Worm (Caenorhabditis elegans) whole organism, mixed stage, embryonic: ENCODE measurements around the gene bir-1.

Experiments used
- drap-1 ChIP-seq: fragments of 200-800 bp; sonication (Bioruptor generic); optimal IDR thresholded peaks from 3 replicates; lab custom pipeline; 2018; ENCODE audit warnings: mild to moderate bottlenecking, missing genetic modification characterization, missing compliant biosample characterization
- flh-1 ChIP-seq: fragments of 200-800 bp; sonication (Bioruptor generic); optimal IDR thresholded peaks from 2 replicates; lab custom pipeline; 2018; ENCODE audit warnings: mild to moderate bottlenecking, missing genetic modification characterization, moderate library complexity, missing compliant biosample characterization
- lin-13 ChIP-seq: fragments of 150-350 bp; optimal IDR thresholded peaks from 2 replicates; lab custom pipeline; 2014; ENCODE audit warnings: missing biosample characterization, missing genetic modification characterization
- lin-32 ChIP-seq: fragments of 200-800 bp; sonication (Bioruptor generic); optimal IDR thresholded peaks from 2 replicates; lab custom pipeline; 2018; ENCODE audit warnings: mild to moderate bottlenecking, missing genetic modification characterization, missing compliant biosample characterization
- lsy-2 ChIP-seq: fragments of 150-350 bp; optimal IDR thresholded peaks from 2 replicates; lab custom pipeline; 2014; ENCODE audit warnings: missing biosample characterization, missing genetic modification characterization
- nhr-12 ChIP-seq: fragments of 150-350 bp; optimal IDR thresholded peaks from 2 replicates; lab custom pipeline; 2014; ENCODE audit warnings: missing biosample characterization, missing genetic modification characterization
- nhr-2 ChIP-seq: fragments of 150-350 bp; optimal IDR thresholded peaks from 2 replicates; lab custom pipeline; 2014; ENCODE audit warnings: missing biosample characterization, missing genetic modification characterization
- nhr-28 ChIP-seq: fragments of 150-350 bp; optimal IDR thresholded peaks from 2 replicates; lab custom pipeline; 2014; ENCODE audit warnings: missing biosample characterization, missing genetic modification characterization
- nhr-76 ChIP-seq: sonication (generic microtip); optimal IDR thresholded peaks from 2 replicates; lab custom pipeline; 2017; ENCODE audit warnings: missing biosample characterization, missing genetic modification characterization
- pha-4 ChIP-seq: fragments of 150-350 bp; optimal IDR thresholded peaks from 2 replicates; lab custom pipeline; 2018; ENCODE audit warnings: missing biosample characterization, missing genetic modification reagents, missing genetic modification characterization
- sptf-1 ChIP-seq: sonication (generic microtip); optimal IDR thresholded peaks from 2 replicates; lab custom pipeline; 2017; ENCODE audit warnings: mild to moderate bottlenecking, missing genetic modification characterization, moderate library complexity, missing compliant biosample characterization
- unc-39 ChIP-seq: fragments of 150-350 bp; optimal IDR thresholded peaks from 2 replicates; lab custom pipeline; 2014; ENCODE audit warnings: missing biosample characterization, missing genetic modification characterization
- unc-62 ChIP-seq: fragments of 150-350 bp; optimal IDR thresholded peaks from 2 replicates; lab custom pipeline; 2014; ENCODE audit warnings: missing biosample characterization, missing genetic modification reagents, missing genetic modification characterization

ce11 chrV:11606424-11606823 is 37.9 kb upstream of the bir-1 start, which contains the start of gene idpp-16:
- TF ChIP-seq flh-1 (no peak), lsy-2 (tag; lab: Kevin White, UChicago) (no peak), lin-32 (no peak), nhr-28 (tag; lab: Kevin White, UChicago) (no peak), unc-39 (tag; lab: Kevin White, UChicago) (no peak), drap-1 (GFP tag; lab: Kevin White, UChicago) (no peak), unc-62 (GFP tag; lab: Kevin White, UChicago) (no peak), sptf-1 (tag; lab: Kevin White, UChicago) (no peak), nhr-12 (tag; lab: Kevin White, UChicago) (no peak), nhr-76 (tag; lab: Kevin White, UChicago) (no peak), lin-13 (no peak), nhr-2 (tag; lab: Kevin White, UChicago) (no peak), pha-4 (tag; lab: Kevin White, UChicago) (no peak)
